Fruit fly (Drosophila melanogaster): ENCODE measurements around the gene GIIIspla2.

DNA sequence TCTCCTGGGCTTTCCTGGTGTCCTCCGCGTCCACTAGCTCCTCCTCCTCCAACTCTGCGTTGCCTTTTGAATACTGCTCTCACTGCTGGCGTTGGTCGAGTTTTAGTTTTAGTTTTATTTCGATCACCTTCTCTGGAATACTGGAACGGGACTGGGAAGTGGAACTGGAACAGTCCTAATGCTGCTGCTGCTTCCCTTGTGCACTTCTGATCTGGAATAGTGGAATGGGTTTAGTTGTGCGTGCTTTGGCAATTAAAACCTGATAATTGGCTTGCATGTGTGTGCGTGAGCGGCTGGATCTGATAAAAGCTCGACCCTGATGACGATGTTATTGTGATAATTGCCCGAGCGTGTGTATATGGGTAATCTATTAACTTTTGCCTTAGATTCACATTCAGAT lies 16.7 kb upstream of the GIIIspla2 start:
- no peak for TF ChIP-seq CG1621 (tag; optimal IDR thresholded peaks at IDR 0.05)
- no peak for TF ChIP-seq CG11902 (GFP tag; optimal IDR thresholded peaks at IDR 0.05)
- no peak for TF ChIP-seq pdm3 (GFP tag; optimal IDR thresholded peaks at IDR 0.05)
- TF ChIP-seq CG15336 (GFP tag; IDR thresholded peaks at IDR 0.05), result no peak
- TF ChIP-seq CG34406 (GFP tag; optimal IDR thresholded peaks at IDR 0.05), result no peak
- TF ChIP-seq Hr38 (GFP tag; optimal IDR thresholded peaks at IDR 0.05), result no peak
- TF ChIP-seq lz (GFP tag; optimal IDR thresholded peaks at IDR 0.05), result no peak
- no peak for TF ChIP-seq fd85E (GFP tag; optimal IDR thresholded peaks at IDR 0.05)

All from whole organism, prepupa.